Fruit fly (Drosophila melanogaster) Kc167 (cell line): ENCODE results near the gene CG31949.

Source experiments
- Sin3A ChIP-seq: fragments of >200 bp; optimal IDR thresholded peaks from 2 replicates; lab custom pipeline; 2018; ENCODE audit warnings: missing external identifiers
- h ChIP-seq: fragments of >200 bp; optimal IDR thresholded peaks from 3 replicates; lab custom pipeline; 2018; ENCODE audit warnings: missing external identifiers

DNA sequence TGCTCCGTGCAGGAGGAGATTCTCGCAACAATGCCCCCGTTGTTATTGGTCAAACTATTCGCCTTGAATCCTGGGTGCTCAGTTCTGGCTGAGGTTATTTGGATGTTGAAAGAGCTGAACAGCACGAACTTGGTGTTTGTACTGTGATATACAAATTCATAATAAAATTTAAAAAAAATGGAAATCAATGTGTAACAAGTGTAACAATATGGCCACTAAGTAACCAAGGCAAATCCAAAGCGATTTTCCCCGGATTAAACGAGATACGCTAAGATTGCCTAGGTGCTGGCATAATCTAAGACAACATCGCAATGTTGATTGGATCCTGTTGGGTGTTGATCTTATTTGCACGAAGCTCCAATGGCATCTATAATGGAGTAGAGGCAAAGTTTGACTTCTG lies 15.0 kb upstream of the CG31949 start, which contains the start of gene CG4271:
- no peak for TF ChIP-seq h (lab: Kevin White, UChicago)
- no peak for TF ChIP-seq Sin3A (lab: Kevin White, UChicago)
